Worm (Caenorhabditis elegans): ENCODE measurements around the gene pgp-5.

DNA sequence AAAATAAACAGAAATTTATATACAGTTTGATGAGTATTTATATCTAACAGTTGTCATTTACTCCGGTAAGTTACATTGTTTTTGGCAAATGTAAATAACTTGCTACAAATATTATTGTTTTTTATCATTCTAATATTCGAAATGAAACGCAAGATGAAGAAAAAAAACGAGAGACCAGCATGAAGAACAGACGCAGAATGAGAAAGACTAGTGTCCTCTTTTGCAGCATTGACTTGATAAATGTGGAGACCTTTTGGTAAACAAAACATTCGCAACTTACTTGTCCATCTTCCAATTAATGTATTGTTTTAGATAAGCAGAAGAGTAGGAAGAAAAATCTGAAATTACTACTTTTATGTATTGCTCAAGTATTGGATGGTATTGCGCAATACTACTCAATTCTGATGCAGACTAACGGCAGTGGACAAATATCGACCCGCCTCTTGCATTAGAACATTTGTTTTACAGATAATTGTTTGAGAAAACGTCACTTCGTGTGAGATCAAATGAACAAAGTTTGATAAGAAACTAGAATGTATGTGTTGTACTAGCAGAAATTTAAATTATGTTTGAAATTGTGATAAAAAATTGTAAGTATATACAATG lies 18.1 kb upstream of the pgp-5 start, which contains the start of gene pgp-6:
- no peak for TF ChIP-seq flt-1 (GFP tag; IDR thresholded peaks at IDR 0.05)
- no peak for TF ChIP-seq ama-1 (optimal IDR thresholded peaks at IDR 0.05)
- TF ChIP-seq tbx-37 (GFP tag; conservative IDR thresholded peaks at IDR 0.05): no peak
- no peak for TF ChIP-seq aly-1 (tag; optimal IDR thresholded peaks at IDR 0.05)
- no peak for TF ChIP-seq pes-1 (GFP tag; IDR thresholded peaks at IDR 0.05)
- TF ChIP-seq tbx-11 (GFP tag; IDR thresholded peaks at IDR 0.05): no peak
- no peak for TF ChIP-seq F13C5.2 (tag; optimal IDR thresholded peaks at IDR 0.05)
- TF ChIP-seq ceh-13 (GFP tag; optimal IDR thresholded peaks at IDR 0.05): no peak
- no peak for TF ChIP-seq ceh-36 (tag; optimal IDR thresholded peaks at IDR 0.05)
- no peak for TF ChIP-seq tra-4 (tag; optimal IDR thresholded peaks at IDR 0.05)
